Worm (Caenorhabditis elegans): ENCODE results near the gene mks-2.

Gene mks-2

DNA sequence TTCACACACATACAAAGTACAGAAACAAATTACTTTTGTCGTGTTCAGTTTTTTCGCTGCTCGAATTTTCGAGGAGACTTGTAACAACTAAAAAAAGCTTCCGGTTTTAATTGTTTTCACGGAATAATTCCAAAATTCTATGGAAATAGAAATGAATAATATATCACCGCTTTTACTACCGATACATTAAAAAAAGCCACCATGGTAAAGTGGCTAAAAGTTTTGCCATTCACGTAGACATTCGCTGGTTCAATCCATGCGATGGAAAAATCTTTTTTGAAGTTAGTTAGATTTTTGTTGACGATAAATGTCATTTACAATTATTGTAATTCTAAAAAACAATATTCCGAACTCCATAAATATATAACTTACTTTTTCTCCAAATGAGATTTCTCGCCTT lies 50.5 kb downstream of the mks-2 start:
- TF ChIP-seq pat-9 (tag; optimal IDR thresholded peaks at IDR 0.05) (no peak), ceh-9 (tag; optimal IDR thresholded peaks at IDR 0.05) (no peak), ets-4 (tag; optimal IDR thresholded peaks at IDR 0.05) (no peak), pax-1 (tag; optimal IDR thresholded peaks at IDR 0.05) (no peak), ceh-18 (tag; optimal IDR thresholded peaks at IDR 0.05) (no peak), ceh-19 (GFP tag; optimal IDR thresholded peaks at IDR 0.05) (no peak), unc-3 (GFP tag; conservative IDR thresholded peaks at IDR 0.05) (no peak), unc-3 (tag; optimal IDR thresholded peaks at IDR 0.05) (no peak), pqm-1 (tag; optimal IDR thresholded peaks at IDR 0.05) (no peak), sdc-2 (tag; optimal IDR thresholded peaks at IDR 0.05) (no peak), gmeb-2 (tag; optimal IDR thresholded peaks at IDR 0.05) (no peak), npax-4 (tag; optimal IDR thresholded peaks at IDR 0.05) (no peak), K02D7.2 (tag; optimal IDR thresholded peaks at IDR 0.05) (no peak), ceh-6 (GFP tag; optimal IDR thresholded peaks at IDR 0.05) (no peak), odd-2 (tag; optimal IDR thresholded peaks at IDR 0.05) (no peak), mec-3 (tag; optimal IDR thresholded peaks at IDR 0.05; ENCODE audit: borderline replicate concordance) (no peak), F13H6.1 (tag; optimal IDR thresholded peaks at IDR 0.05) (no peak), ceh-45 (GFP tag; IDR thresholded peaks at IDR 0.05) (no peak), dmd-4 (tag; optimal IDR thresholded peaks at IDR 0.05; ENCODE audit: borderline replicate concordance) (no peak), che-1 (tag; optimal IDR thresholded peaks at IDR 0.05) (no peak)
